Fruit fly (Drosophila melanogaster): Measurements from ENCODE around the gene eIF4EHP.

- TF ChIP-seq Dfd (GFP tag; optimal IDR thresholded peaks at IDR 0.05) (no peak), fru (GFP tag; optimal IDR thresholded peaks at IDR 0.05) (peak; percentile 25), sv (GFP tag; optimal IDR thresholded peaks at IDR 0.05) (no peak), Rel (GFP tag; optimal IDR thresholded peaks at IDR 0.05) (no peak), Rel (tag; optimal IDR thresholded peaks at IDR 0.05) (no peak), psq (GFP tag; optimal IDR thresholded peaks at IDR 0.05) (peak; percentile 39)
Measured at dm6 chr3R:24038736-24039556, 69.8 kb downstream of the eIF4EHP start, which contains the start of gene Miro.
